Worm (Caenorhabditis elegans) whole organism, L1 larva: ENCODE measurements around the gene sec-23.

Experiments used
- Y116A8C.19 ChIP-seq: sonication (generic microtip); optimal IDR thresholded peaks from 2 replicates; lab custom pipeline; 2016; ENCODE audit warnings: missing compliant biosample characterization, missing genetic modification characterization, borderline replicate concordance
- ceh-63 ChIP-seq: fragments of 200-800 bp; sonication (Bioruptor generic); optimal IDR thresholded peaks from 2 replicates; lab custom pipeline; 2018; ENCODE audit warnings: mild to moderate bottlenecking, missing genetic modification characterization, missing compliant biosample characterization
- lin-39 ChIP-seq: fragments of 150-350 bp; optimal IDR thresholded peaks from 2 replicates; lab custom pipeline; 2014; ENCODE audit warnings: missing biosample characterization, missing genetic modification reagents, missing genetic modification characterization
- mef-2 ChIP-seq: fragments of 150-350 bp; optimal IDR thresholded peaks from 2 replicates; lab custom pipeline; 2014; ENCODE audit warnings: missing biosample characterization, missing genetic modification characterization
- nhr-11 ChIP-seq: fragments of 150-350 bp; optimal IDR thresholded peaks from 2 replicates; lab custom pipeline; 2014; ENCODE audit warnings: missing biosample characterization, missing genetic modification characterization
- nhr-77 ChIP-seq: fragments of 150-350 bp; optimal IDR thresholded peaks from 2 replicates; lab custom pipeline; 2014; ENCODE audit warnings: missing biosample characterization, missing genetic modification characterization
- zag-1 ChIP-seq: fragments of 150-350 bp; optimal IDR thresholded peaks from 2 replicates; lab custom pipeline; 2014; ENCODE audit warnings: missing biosample characterization, missing genetic modification characterization
- ztf-11 ChIP-seq, 2 experiments: sonication (generic microtip); optimal IDR thresholded peaks; 2 replicates each; lab custom pipeline; 2016 to 2017; ENCODE audit warnings: missing genetic modification characterization in 2 of 2, missing biosample characterization in 1 of 2, missing compliant biosample characterization in 1 of 2

DNA sequence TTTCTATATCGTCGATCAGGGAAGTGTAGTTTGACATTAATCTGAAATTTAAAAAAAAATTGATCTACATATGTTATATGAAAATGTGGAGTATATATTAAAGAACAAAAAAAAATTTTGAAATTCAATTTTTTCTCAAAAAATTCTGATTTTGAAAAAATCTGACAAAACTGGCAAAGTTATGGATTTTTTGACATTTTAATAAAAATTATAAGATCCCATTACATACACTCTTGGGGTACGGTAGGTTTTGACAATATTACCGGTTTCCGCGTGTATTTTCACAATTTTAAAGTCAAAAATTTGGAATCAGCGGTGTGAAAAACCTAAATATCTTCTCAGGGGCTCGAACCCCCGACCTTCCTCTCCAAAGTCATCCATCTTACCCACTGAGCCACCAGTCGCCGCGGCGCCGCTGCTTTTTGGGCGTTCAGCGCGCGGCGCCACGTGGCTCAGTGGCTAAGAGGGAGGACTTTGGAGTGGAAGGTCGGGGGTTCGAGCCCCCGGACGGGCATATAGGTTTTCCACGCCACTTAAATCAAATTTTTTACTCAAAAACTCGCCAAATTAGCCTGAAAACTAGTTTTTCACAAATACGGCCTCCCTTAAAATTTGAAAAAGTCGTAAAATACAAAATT is 47.5 kb downstream of the sec-23 start, which contains the start of gene Y113G7A.14:
- TF ChIP-seq zag-1 (tag; lab: Kevin White, UChicago) (no peak), mef-2 (tag; lab: Kevin White, UChicago) (no peak), nhr-77 (tag; lab: Kevin White, UChicago) (no peak), ceh-63 (no peak), Y116A8C.19 (tag; lab: Kevin White, UChicago) (no peak), ztf-11 (tag; optimal IDR thresholded peaks at IDR 0.05; lab: Kevin White, UChicago) (no peak), nhr-11 (no peak), lin-39 (no peak)
